Worm (Caenorhabditis elegans) whole organism, L4 larva: ENCODE results near the gene slc-17.9.

Experiments used
- F10B5.3 ChIP-seq: sonication (generic microtip); optimal IDR thresholded peaks from 2 replicates; lab custom pipeline; 2016; ENCODE audit warnings: mild to moderate bottlenecking, missing genetic modification characterization, missing compliant biosample characterization
- F26F4.8 ChIP-seq: fragments of 200-800 bp; sonication (Bioruptor generic); conservative IDR thresholded peaks from 2 replicates; pipeline ENCODE4 v1.3.6; 2022; ENCODE audit warnings: missing genetic modification characterization, missing compliant biosample characterization
- T20F7.1 ChIP-seq: fragments of 200-800 bp; sonication (Bioruptor generic); optimal IDR thresholded peaks from 2 replicates; lab custom pipeline; 2018; ENCODE audit warnings: mild to moderate bottlenecking, missing genetic modification characterization, missing compliant biosample characterization
- Y105C5A.15 ChIP-seq: fragments of 200-800 bp; sonication (Bioruptor generic); IDR thresholded peaks from 2 replicates; pipeline ENCODE4 v1.3.6; 2022; ENCODE audit warnings: missing genetic modification characterization, missing compliant biosample characterization
- Y48G9A.11 ChIP-seq: fragments of 200-800 bp; sonication (Bioruptor generic); IDR thresholded peaks from 2 replicates; pipeline ENCODE4 v1.3.6; 2022; ENCODE audit warnings: missing genetic modification reagents, missing genetic modification characterization, missing compliant biosample characterization
- aha-1 ChIP-seq: fragments of 150-350 bp; peaks from one replicate; lab custom pipeline; 2014; ENCODE audit warnings: missing biosample characterization, missing genetic modification characterization
- cey-2 ChIP-seq: sonication (generic microtip); optimal IDR thresholded peaks from 3 replicates; lab custom pipeline; 2017; ENCODE audit warnings: missing genetic modification characterization, mild to moderate bottlenecking, missing compliant biosample characterization, antibody characterized with exemption, borderline replicate concordance; ENCODE audit not compliant: insufficient read depth
- daf-12 ChIP-seq: fragments of 150-350 bp; optimal IDR thresholded peaks from 2 replicates; lab custom pipeline; 2014; ENCODE audit warnings: missing biosample characterization, missing genetic modification reagents, missing genetic modification characterization
- daf-16 ChIP-seq, 3 experiments: sonication (generic microtip); optimal IDR thresholded peaks; 2 replicates each; lab custom pipeline; 2016 to 2017; ENCODE audit warnings: missing genetic modification characterization in 3 of 3, missing genetic modification reagents in 3 of 3, mild to moderate bottlenecking in 2 of 3, missing compliant biosample characterization in 2 of 3, missing biosample characterization in 1 of 3, moderate library complexity in 1 of 3
- dmd-6 ChIP-seq: fragments of 200-800 bp; sonication (Bioruptor generic); IDR thresholded peaks from 2 replicates; pipeline ENCODE4 v1.3.6; 2022; ENCODE audit warnings: missing genetic modification reagents, missing genetic modification characterization, missing compliant biosample characterization
- dmd-8 ChIP-seq: fragments of 200-800 bp; sonication (Bioruptor generic); IDR thresholded peaks from 2 replicates; pipeline ENCODE4 v1.3.6; 2022; ENCODE audit warnings: missing genetic modification characterization, missing compliant biosample characterization
- dmd-9 ChIP-seq: fragments of 200-800 bp; sonication (Bioruptor generic); IDR thresholded peaks from 2 replicates; pipeline ENCODE4 v1.3.6; 2022; ENCODE audit warnings: missing genetic modification reagents, missing genetic modification characterization, missing compliant biosample characterization
- dve-1 ChIP-seq: sonication (generic microtip); optimal IDR thresholded peaks from 2 replicates; lab custom pipeline; 2017; ENCODE audit warnings: antibody characterized with exemption, mild to moderate bottlenecking, missing genetic modification characterization, missing compliant biosample characterization; ENCODE audit not compliant: insufficient read depth
- egl-43 ChIP-seq: fragments of 200-800 bp; sonication (Bioruptor generic); IDR thresholded peaks from 2 replicates; pipeline ENCODE4 v1.3.6; 2022; ENCODE audit warnings: missing genetic modification reagents, missing genetic modification characterization, missing compliant biosample characterization
- fkh-10 ChIP-seq: fragments of 150-350 bp; optimal IDR thresholded peaks from 2 replicates; lab custom pipeline; 2014; ENCODE audit warnings: missing biosample characterization, missing genetic modification reagents, missing genetic modification characterization
- fos-1 ChIP-seq: fragments of 150-350 bp; optimal IDR thresholded peaks from 2 replicates; lab custom pipeline; 2014; ENCODE audit warnings: missing biosample characterization, missing genetic modification characterization
- gei-8 ChIP-seq: fragments of 200-800 bp; sonication (Bioruptor generic); optimal IDR thresholded peaks from 2 replicates; lab custom pipeline; 2018; ENCODE audit warnings: mild to moderate bottlenecking, missing genetic modification characterization, missing compliant biosample characterization
- hlh-11 ChIP-seq: fragments of 200-800 bp; sonication (Bioruptor generic); optimal IDR thresholded peaks from 2 replicates; lab custom pipeline; 2018; ENCODE audit warnings: mild to moderate bottlenecking, missing genetic modification characterization, missing compliant biosample characterization
- lin-29 ChIP-seq: fragments of 200-800 bp; sonication (Bioruptor generic); IDR thresholded peaks from 2 replicates; pipeline ENCODE4 v1.3.6; 2022; ENCODE audit warnings: missing genetic modification reagents, missing genetic modification characterization, missing compliant biosample characterization
- lin-38 ChIP-seq: fragments of 200-800 bp; sonication (Bioruptor generic); IDR thresholded peaks from 2 replicates; pipeline ENCODE4 v1.3.6; 2022; ENCODE audit warnings: missing genetic modification reagents, missing genetic modification characterization, missing compliant biosample characterization
- lsy-2 ChIP-seq, 2 experiments: fragments of 150-350 bp in 1 of 2; sonication (generic microtip) in 1 of 2; optimal IDR thresholded peaks; 2 replicates each; lab custom pipeline; 2014 to 2017; ENCODE audit warnings: missing biosample characterization in 2 of 2, missing genetic modification characterization in 2 of 2
- madf-5 ChIP-seq, 2 experiments: fragments of 200-800 bp; sonication (Bioruptor generic); IDR thresholded peaks; 2 replicates each; pipeline ENCODE4 v1.3.6; 2022; ENCODE audit warnings: missing compliant biosample characterization in 2 of 2, missing genetic modification characterization in 2 of 2
- mes-2 ChIP-seq: sonication (generic microtip); optimal IDR thresholded peaks from 2 replicates; lab custom pipeline; 2016; ENCODE audit warnings: missing genotype, mild to moderate bottlenecking, missing genetic modification characterization, missing compliant biosample characterization; ENCODE audit not compliant: poor library complexity, severe bottlenecking
- nhr-6 ChIP-seq: fragments of 150-350 bp; optimal IDR thresholded peaks from 2 replicates; lab custom pipeline; 2014; ENCODE audit warnings: missing biosample characterization, missing genetic modification characterization
- php-3 ChIP-seq: fragments of 200-800 bp; sonication (Bioruptor generic); IDR thresholded peaks from 2 replicates; pipeline ENCODE4 v1.3.6; 2022; ENCODE audit warnings: missing genetic modification reagents, missing genetic modification characterization, missing compliant biosample characterization
- pqm-1 ChIP-seq: sonication (generic microtip); optimal IDR thresholded peaks from 2 replicates; lab custom pipeline; 2017; ENCODE audit warnings: missing biosample characterization, missing genetic modification characterization
- rbr-2 ChIP-seq: sonication (generic microtip); optimal IDR thresholded peaks from 2 replicates; lab custom pipeline; 2016; ENCODE audit warnings: missing genotype, missing genetic modification characterization, missing compliant biosample characterization
- saeg-2 ChIP-seq: fragments of 200-800 bp; sonication (Bioruptor generic); IDR thresholded peaks from 2 replicates; pipeline ENCODE4 v1.3.6; 2022; ENCODE audit warnings: missing genetic modification reagents, missing genetic modification characterization, missing compliant biosample characterization
- snpc-4 ChIP-seq: fragments of 150-350 bp; optimal IDR thresholded peaks from 2 replicates; lab custom pipeline; 2014; ENCODE audit warnings: missing biosample characterization, missing genetic modification characterization
- spr-1 ChIP-seq: sonication (generic microtip); optimal IDR thresholded peaks from 2 replicates; lab custom pipeline; 2016; ENCODE audit warnings: mild to moderate bottlenecking, missing genetic modification characterization, missing compliant biosample characterization
- tag-97 ChIP-seq: fragments of 200-800 bp; sonication (Bioruptor generic); IDR thresholded peaks from 2 replicates; pipeline ENCODE4 v1.3.6; 2022; ENCODE audit warnings: missing genetic modification characterization, missing compliant biosample characterization
- unc-62 ChIP-seq, 3 experiments: fragments of 150-350 bp in 1 of 3; sonication (generic microtip); optimal IDR thresholded peaks in 2 of 3; peaks in 1 of 3; 1 replicate in 1 of 3; 2 replicates in 2 of 3; lab custom pipeline; 2014 to 2017; ENCODE audit warnings: missing biosample characterization in 3 of 3, missing genetic modification characterization in 3 of 3, missing genetic modification reagents in 3 of 3, missing genotype in 1 of 3
- zfp-3 ChIP-seq: fragments of 200-800 bp; sonication (Bioruptor generic); conservative IDR thresholded peaks from 2 replicates; pipeline ENCODE4 v1.3.6; 2022; ENCODE audit warnings: missing genetic modification reagents, missing genetic modification characterization, missing compliant biosample characterization
- ztf-11 ChIP-seq: fragments of 150-350 bp; optimal IDR thresholded peaks from 2 replicates; lab custom pipeline; 2014; ENCODE audit warnings: missing biosample characterization, missing genetic modification characterization
- ztf-7 ChIP-seq: fragments of 150-350 bp; optimal IDR thresholded peaks from 2 replicates; lab custom pipeline; 2014; ENCODE audit warnings: missing biosample characterization, missing genetic modification characterization

Gene slc-17.9

ce11 chrX:9794173-9794572 lies 29.5 kb upstream of the slc-17.9 start, which contains the start of gene F36G3.2:
Gene F36G3.2, minus strand, starts transcription at chrX:9794273.
- TF ChIP-seq zfp-3 (GFP tag; lab: Robert Waterston, UW) (no peak), fkh-10 (GFP tag; lab: Kevin White, UChicago) (no peak), dmd-9 (GFP tag; lab: Robert Waterston, UW) (no peak), Y105C5A.15 (GFP tag; lab: Robert Waterston, UW) (no peak), saeg-2 (no peak), dmd-8 (GFP tag; lab: Robert Waterston, UW) (no peak), madf-5 (GFP tag; IDR thresholded peaks at IDR 0.05; lab: Robert Waterston, UW) (no peak)

DNA sequence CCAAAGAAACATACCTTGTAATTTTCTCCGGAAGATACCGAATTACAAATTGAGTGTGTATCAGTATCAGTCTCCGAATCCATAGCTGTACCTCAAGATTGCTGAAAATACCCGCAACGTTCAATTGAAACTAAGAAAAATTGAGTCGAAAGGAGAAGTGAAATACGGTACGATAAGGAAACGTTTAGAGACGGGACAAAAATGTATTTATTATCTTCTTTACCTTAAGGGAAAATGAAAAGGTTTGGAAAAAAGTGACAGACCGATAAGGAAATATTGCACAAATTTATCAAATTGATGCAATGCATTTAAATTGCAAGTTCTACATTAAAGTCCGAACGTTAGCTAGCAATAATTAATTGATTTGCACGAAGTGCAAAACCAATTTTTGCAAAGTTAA lies 24.4 kb upstream of the slc-17.9 start, which contains the start of gene F36G3.1:
Gene F36G3.1 (minus strand): TSS at position 101 of the 400 bp plus-strand sequence.
- TF ChIP-seq egl-43 (GFP tag; lab: Robert Waterston, UW) = no peak
- TF ChIP-seq dve-1 (tag; lab: Kevin White, UChicago) = no peak
- TF ChIP-seq gei-8 (GFP tag; lab: Kevin White, UChicago) = no peak
- TF ChIP-seq zfp-3 (GFP tag; lab: Robert Waterston, UW) = no peak
- no peak for TF ChIP-seq lsy-2 (tag; optimal IDR thresholded peaks at IDR 0.05; lab: Kevin White, UChicago)
- TF ChIP-seq lin-38 = no peak
- no peak for TF ChIP-seq T20F7.1
- TF ChIP-seq fos-1 (tag; lab: Kevin White, UChicago) = no peak
- TF ChIP-seq F26F4.8 = no peak
- no peak for TF ChIP-seq ztf-11 (tag; lab: Kevin White, UChicago)

ce11 chrX:9785865-9786264 lies 21.1 kb upstream of the slc-17.9 start:
- TF ChIP-seq daf-12 (tag; lab: Kevin White, UChicago) (no peak), ztf-7 (no peak), nhr-6 (tag; lab: Kevin White, UChicago) (peak; percentile 52), aha-1 (tag; lab: Kevin White, UChicago) (peak; percentile 22), hlh-11 (tag; lab: Kevin White, UChicago) (peak; percentile 1), spr-1 (no peak), mes-2 (peak; percentile 20)

ce11 chrX:9782389-9782939 lies 17.7 kb upstream of the slc-17.9 start:
- no peak for TF ChIP-seq lin-29 (GFP tag; lab: Robert Waterston, UW)
- peak; percentile 23; the same call in 1 of the 2 replicates for TF ChIP-seq dmd-6
- peak; percentile 10; the same call in 1 of the 2 replicates for TF ChIP-seq php-3 (GFP tag; lab: Robert Waterston, UW)
- no peak for TF ChIP-seq snpc-4 (tag; lab: Kevin White, UChicago)
- peak; percentile 58 for TF ChIP-seq pqm-1 (tag; lab: Kevin White, UChicago)
- peak; percentile 44 for TF ChIP-seq aha-1 (tag; lab: Kevin White, UChicago)
- TF ChIP-seq egl-43 (GFP tag; lab: Robert Waterston, UW) = no peak
- TF ChIP-seq unc-62 (GFP tag; optimal IDR thresholded peaks at IDR 0.05 in 1 of 2; lab: Kevin White, UChicago) = peak in 1 of 2 experiments; percentile 10
- TF ChIP-seq unc-62 (tag; optimal IDR thresholded peaks at IDR 0.05; lab: Kevin White, UChicago) = no peak
- no peak for TF ChIP-seq daf-16 (GFP tag; optimal IDR thresholded peaks at IDR 0.05; lab: Kevin White, UChicago)
- TF ChIP-seq daf-16 (tag; optimal IDR thresholded peaks at IDR 0.05; lab: Kevin White, UChicago) = peak; percentile 41
- TF ChIP-seq F10B5.3 (tag; lab: Kevin White, UChicago) = no peak
- no peak for TF ChIP-seq rbr-2

- TF ChIP-seq tag-97 (GFP tag; lab: Robert Waterston, UW) = 0 out of 2 replicates have a peak, but pooled peaks have one; percentile 69
- no peak for TF ChIP-seq egl-43 (GFP tag; lab: Robert Waterston, UW)
- no peak for TF ChIP-seq Y48G9A.11 (GFP tag; lab: Robert Waterston, UW)
- TF ChIP-seq dmd-9 (GFP tag; lab: Robert Waterston, UW) = no peak
- TF ChIP-seq cey-2 (tag; lab: Kevin White, UChicago) = no peak
These were observed 12.8 kb upstream of the slc-17.9 start, which contains the start of gene T09B9.5 for ce11 chrX:9777481-9777880. Gene T09B9.5, plus strand, starts transcription at chrX:9777781.
